Worm (Caenorhabditis elegans) whole organism, young adult: ENCODE measurements around the gene rbm-34.
A peak's percentile ranks its signal among the peaks of the same experiment; 100 is the strongest.

Experiments used
- B0019.2 ChIP-seq: fragments of 200-800 bp; sonication (Bioruptor generic); conservative IDR thresholded peaks from 2 replicates; pipeline ENCODE4 v1.3.6; 2022; ENCODE audit warnings: missing genetic modification reagents, missing genetic modification characterization, missing compliant biosample characterization
- C06A6.2 ChIP-seq: fragments of 200-800 bp; sonication (Bioruptor generic); conservative IDR thresholded peaks from 2 replicates; pipeline ENCODE4 v1.3.6; 2022; ENCODE audit warnings: missing genetic modification characterization, missing compliant biosample characterization
- F10E7.11 ChIP-seq: sonication (generic microtip); optimal IDR thresholded peaks from 2 replicates; lab custom pipeline; 2017; ENCODE audit warnings: mild to moderate bottlenecking, missing genetic modification characterization, moderate library complexity, missing compliant biosample characterization
- F33H1.4 ChIP-seq: fragments of 200-800 bp; sonication (Bioruptor generic); IDR thresholded peaks from 2 replicates; pipeline ENCODE4 v1.3.6; 2022; ENCODE audit warnings: missing genetic modification reagents, missing genetic modification characterization, missing compliant biosample characterization
- F52B5.7 ChIP-seq: sonication (generic microtip); optimal IDR thresholded peaks from 2 replicates; lab custom pipeline; 2016; ENCODE audit warnings: mild to moderate bottlenecking, missing genetic modification characterization, missing compliant biosample characterization
- F55B11.4 ChIP-seq: sonication (generic microtip); optimal IDR thresholded peaks from 2 replicates; lab custom pipeline; 2016; ENCODE audit warnings: missing compliant biosample characterization, missing genetic modification characterization, borderline replicate concordance; ENCODE audit not compliant: insufficient read depth
- K12H6.12 ChIP-seq: fragments of 200-800 bp; sonication (Bioruptor generic); optimal IDR thresholded peaks from 2 replicates; lab custom pipeline; 2018; ENCODE audit warnings: mild to moderate bottlenecking, missing genetic modification characterization, missing compliant biosample characterization
- akir-1 ChIP-seq: fragments of 200-800 bp; sonication (Bioruptor generic); optimal IDR thresholded peaks from 2 replicates; lab custom pipeline; 2018; ENCODE audit warnings: mild to moderate bottlenecking, missing genetic modification characterization, moderate library complexity, missing compliant biosample characterization
- ama-1 ChIP-seq, 3 experiments: fragments of 150-350 bp in 1 of 3; sonication (generic microtip) in 2 of 3; optimal IDR thresholded peaks; 2 replicates each; lab custom pipeline; 2014 to 2018; ENCODE audit warnings: missing biosample characterization in 2 of 3, missing genetic modification characterization in 2 of 3, missing genetic modification reagents in 2 of 3
- aptf-2 ChIP-seq: fragments of 200-800 bp; sonication (Bioruptor generic); conservative IDR thresholded peaks from 2 replicates; pipeline ENCODE4 v1.3.6; 2022; ENCODE audit warnings: missing genetic modification reagents, missing genetic modification characterization, missing compliant biosample characterization
- atf-7 ChIP-seq: sonication (generic microtip); optimal IDR thresholded peaks from 2 replicates; lab custom pipeline; 2017; ENCODE audit warnings: mild to moderate bottlenecking, missing genetic modification characterization, missing compliant biosample characterization
- athp-1 ChIP-seq: sonication (generic microtip); optimal IDR thresholded peaks from 2 replicates; lab custom pipeline; 2017; ENCODE audit warnings: mild to moderate bottlenecking, missing genetic modification characterization, missing compliant biosample characterization
- attf-3 ChIP-seq: fragments of 200-800 bp; sonication (Bioruptor generic); conservative IDR thresholded peaks from 2 replicates; pipeline ENCODE4 v1.3.6; 2022; ENCODE audit warnings: missing genetic modification reagents, missing genetic modification characterization, missing compliant biosample characterization
- attf-5 ChIP-seq: fragments of 200-800 bp; sonication (Bioruptor generic); optimal IDR thresholded peaks from 2 replicates; lab custom pipeline; 2018; ENCODE audit warnings: mild to moderate bottlenecking, missing genetic modification characterization, missing compliant biosample characterization
- bed-1 ChIP-seq: fragments of 200-800 bp; sonication (Bioruptor generic); IDR thresholded peaks from 2 replicates; pipeline ENCODE4 v1.3.6; 2022; ENCODE audit warnings: missing genetic modification reagents, missing genetic modification characterization, missing compliant biosample characterization
- ceh-100 ChIP-seq: fragments of 200-800 bp; sonication (Bioruptor generic); IDR thresholded peaks from 2 replicates; pipeline ENCODE4 v1.3.6; 2022; ENCODE audit warnings: missing genetic modification reagents, missing genetic modification characterization, missing compliant biosample characterization
- ceh-27 ChIP-seq: fragments of 200-800 bp; sonication (Bioruptor generic); optimal IDR thresholded peaks from 2 replicates; lab custom pipeline; 2018; ENCODE audit warnings: mild to moderate bottlenecking, missing genetic modification characterization, moderate library complexity, missing compliant biosample characterization
- ceh-40 ChIP-seq: fragments of 200-800 bp; sonication (Bioruptor generic); IDR thresholded peaks from 2 replicates; pipeline ENCODE4 v1.3.6; 2022; ENCODE audit warnings: missing genetic modification characterization, missing compliant biosample characterization
- ceh-79 ChIP-seq: sonication (generic microtip); optimal IDR thresholded peaks from 2 replicates; lab custom pipeline; 2017; ENCODE audit warnings: mild to moderate bottlenecking, missing genetic modification characterization, missing compliant biosample characterization
- ceh-91 ChIP-seq: fragments of 200-800 bp; sonication (Bioruptor generic); IDR thresholded peaks from 2 replicates; pipeline ENCODE4 v1.3.6; 2022; ENCODE audit warnings: missing genetic modification reagents, missing genetic modification characterization, missing compliant biosample characterization
- chd-7 ChIP-seq: sonication (generic microtip); optimal IDR thresholded peaks from 2 replicates; lab custom pipeline; 2016; ENCODE audit warnings: mild to moderate bottlenecking, missing genetic modification characterization, moderate library complexity, missing compliant biosample characterization
- dox-1 ChIP-seq: fragments of 200-800 bp; sonication (Bioruptor generic); IDR thresholded peaks from 2 replicates; pipeline ENCODE4 v1.3.6; 2022; ENCODE audit warnings: missing genetic modification reagents, missing genetic modification characterization, missing compliant biosample characterization
- dpl-1 ChIP-seq: fragments of 150-350 bp; optimal IDR thresholded peaks from 2 replicates; lab custom pipeline; 2014; ENCODE audit warnings: missing biosample characterization, missing genetic modification reagents, missing genetic modification characterization
- egrh-3 ChIP-seq: fragments of 200-800 bp; sonication (Bioruptor generic); IDR thresholded peaks from 2 replicates; pipeline ENCODE4 v1.3.6; 2022; ENCODE audit warnings: missing genetic modification reagents, missing genetic modification characterization, missing compliant biosample characterization
- fkh-3 ChIP-seq: sonication (generic microtip); optimal IDR thresholded peaks from 2 replicates; lab custom pipeline; 2016; ENCODE audit warnings: mild to moderate bottlenecking, missing genetic modification characterization, missing compliant biosample characterization
- gei-17 ChIP-seq: fragments of 200-800 bp; sonication (Bioruptor generic); optimal IDR thresholded peaks from 2 replicates; lab custom pipeline; 2018; ENCODE audit warnings: mild to moderate bottlenecking, missing genetic modification characterization, missing compliant biosample characterization
- him-1 ChIP-seq: sonication (generic microtip); optimal IDR thresholded peaks from 2 replicates; lab custom pipeline; 2016; ENCODE audit warnings: missing genotype, missing genetic modification reagents, missing genetic modification characterization, missing compliant biosample characterization
- hlh-26 ChIP-seq: fragments of 200-800 bp; sonication (Bioruptor generic); conservative IDR thresholded peaks from 2 replicates; pipeline ENCODE4 v1.3.6; 2022; ENCODE audit warnings: missing genetic modification reagents, missing genetic modification characterization, missing compliant biosample characterization
- hsf-1 ChIP-seq: fragments of 200-800 bp; sonication (Bioruptor generic); IDR thresholded peaks from 2 replicates; pipeline ENCODE4 v1.3.6; 2022; ENCODE audit warnings: missing genetic modification reagents, missing genetic modification characterization, missing compliant biosample characterization
- lin-35 ChIP-seq, 3 experiments: fragments of 150-350 bp in 2 of 3; sonication (generic microtip) in 1 of 3; optimal IDR thresholded peaks; 2 replicates each; lab custom pipeline; 2014 to 2018; ENCODE audit warnings: missing biosample characterization in 3 of 3, missing genetic modification characterization in 3 of 3, missing genetic modification reagents in 3 of 3
- lin-54 ChIP-seq: fragments of 200-800 bp; sonication (Bioruptor generic); optimal IDR thresholded peaks from 2 replicates; lab custom pipeline; 2018; ENCODE audit warnings: mild to moderate bottlenecking, missing genetic modification characterization, missing compliant biosample characterization
- lsl-1 ChIP-seq: fragments of 200-800 bp; sonication (Bioruptor generic); optimal IDR thresholded peaks from 2 replicates; lab custom pipeline; 2018; ENCODE audit warnings: mild to moderate bottlenecking, missing genetic modification characterization, moderate library complexity, missing compliant biosample characterization
- lsy-27 ChIP-seq: sonication (generic microtip); optimal IDR thresholded peaks from 2 replicates; lab custom pipeline; 2017; ENCODE audit warnings: missing genetic modification characterization, mild to moderate bottlenecking, missing compliant biosample characterization, antibody characterized with exemption, missing genotype, borderline replicate concordance; ENCODE audit not compliant: insufficient read depth
- madf-10 ChIP-seq: sonication (generic microtip); optimal IDR thresholded peaks from 2 replicates; lab custom pipeline; 2016; ENCODE audit warnings: mild to moderate bottlenecking, missing genetic modification characterization, missing compliant biosample characterization
- madf-3 ChIP-seq: fragments of 200-800 bp; sonication (Bioruptor generic); IDR thresholded peaks from 2 replicates; pipeline ENCODE4 v1.3.6; 2022; ENCODE audit warnings: missing genetic modification reagents, missing genetic modification characterization, missing compliant biosample characterization
- madf-6 ChIP-seq: fragments of 200-800 bp; sonication (Bioruptor generic); IDR thresholded peaks from 2 replicates; pipeline ENCODE4 v1.3.6; 2022; ENCODE audit warnings: missing genetic modification reagents, missing genetic modification characterization, missing compliant biosample characterization
- madf-8 ChIP-seq: fragments of 200-800 bp; sonication (Bioruptor generic); conservative IDR thresholded peaks from 2 replicates; pipeline ENCODE4 v1.3.6; 2022; ENCODE audit warnings: missing genetic modification reagents, missing genetic modification characterization, missing compliant biosample characterization
- mcd-1 ChIP-seq: fragments of 200-800 bp; sonication (Bioruptor generic); IDR thresholded peaks from 2 replicates; pipeline ENCODE4 v1.3.6; 2022; ENCODE audit warnings: missing genetic modification reagents, missing genetic modification characterization, missing compliant biosample characterization
- mel-28 ChIP-seq: sonication (generic microtip); optimal IDR thresholded peaks from 2 replicates; lab custom pipeline; 2016; ENCODE audit warnings: borderline replicate concordance, mild to moderate bottlenecking, missing genetic modification characterization, missing compliant biosample characterization
- mes-4 ChIP-seq: sonication (generic microtip); optimal IDR thresholded peaks from 2 replicates; lab custom pipeline; 2016; ENCODE audit warnings: missing genotype, missing genetic modification characterization, missing compliant biosample characterization
- nfya-2 ChIP-seq: fragments of 200-800 bp; sonication (Bioruptor generic); IDR thresholded peaks from 2 replicates; pipeline ENCODE4 v1.3.6; 2022; ENCODE audit warnings: missing genetic modification reagents, missing genetic modification characterization, missing compliant biosample characterization
- nfyb-1 ChIP-seq: fragments of 200-800 bp; sonication (Bioruptor generic); IDR thresholded peaks from 2 replicates; pipeline ENCODE4 v1.3.6; 2022; ENCODE audit warnings: missing genetic modification reagents, missing genetic modification characterization, missing compliant biosample characterization
- nhr-27 ChIP-seq: fragments of 200-800 bp; sonication (Bioruptor generic); optimal IDR thresholded peaks from 2 replicates; lab custom pipeline; 2018; ENCODE audit warnings: mild to moderate bottlenecking, missing genetic modification characterization, moderate library complexity, missing compliant biosample characterization
- pbrm-1 ChIP-seq: fragments of 200-800 bp; sonication (Bioruptor generic); IDR thresholded peaks from 2 replicates; pipeline ENCODE4 v1.3.6; 2022; ENCODE audit warnings: missing genetic modification reagents, missing genetic modification characterization, missing compliant biosample characterization
- pha-4 ChIP-seq: fragments of 150-350 bp; sonication (generic microtip); optimal IDR thresholded peaks from 2 replicates; lab custom pipeline; 2014; ENCODE audit warnings: missing biosample characterization, missing genetic modification reagents, missing genetic modification characterization
- sdz-38 ChIP-seq: sonication (generic microtip); optimal IDR thresholded peaks from 2 replicates; lab custom pipeline; 2016; ENCODE audit warnings: missing genotype, missing genetic modification characterization, missing compliant biosample characterization
- snpc-4 ChIP-seq, 5 experiments: fragments of 150-350 bp in 1 of 5; sonication (generic microtip) in 4 of 5; optimal IDR thresholded peaks; 2 replicates each; lab custom pipeline; 2014 to 2018; ENCODE audit warnings: missing genetic modification characterization in 5 of 5, missing biosample characterization in 3 of 5, antibody characterized with exemption in 2 of 5, mild to moderate bottlenecking in 2 of 5, missing compliant biosample characterization in 2 of 5, missing genotype in 2 of 5, moderate library complexity in 2 of 5, missing genetic modification reagents in 1 of 5
- ztf-18 ChIP-seq: sonication (generic microtip); optimal IDR thresholded peaks from 2 replicates; lab custom pipeline; 2016; ENCODE audit warnings: missing genotype, mild to moderate bottlenecking, missing genetic modification characterization, missing compliant biosample characterization

rbm-34 gene

DNA sequence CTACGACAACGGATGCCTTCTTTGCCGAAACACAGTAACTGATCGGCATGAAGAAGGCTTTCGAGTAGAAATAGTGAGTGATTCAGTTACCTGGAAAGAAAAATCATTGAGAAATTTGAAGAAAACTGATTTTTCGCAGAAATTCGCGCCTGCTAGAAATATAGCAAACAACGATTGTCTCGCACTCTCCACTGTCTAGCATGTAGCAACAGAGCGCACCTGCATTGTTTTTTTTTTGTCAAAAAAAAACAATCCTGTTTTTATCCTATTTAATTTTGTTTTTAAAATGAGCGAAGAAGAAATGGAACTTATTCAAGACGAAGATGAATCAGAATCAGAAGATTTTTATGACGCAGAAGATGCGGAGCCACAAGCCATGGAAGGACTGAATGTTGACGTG is 35.9 kb downstream of the rbm-34 start, which contains the start of the genes ddb-1 and M18.6 (continued):
- no peak for TF ChIP-seq mes-4 (tag; lab: Kevin White, UChicago)
- no peak; the same call in 1 of the 2 replicates for TF ChIP-seq dox-1 (GFP tag; lab: Robert Waterston, UW)
- TF ChIP-seq lin-54 (GFP tag; lab: Kevin White, UChicago), result peak; percentile 15
- TF ChIP-seq hlh-26 (GFP tag; lab: Robert Waterston, UW), result no peak
- TF ChIP-seq F10E7.11, result no peak
- peak; percentile 57; the same call in 1 of the 2 replicates for TF ChIP-seq madf-6
- no peak for TF ChIP-seq aptf-2 (GFP tag; lab: Robert Waterston, UW)
- no peak for TF ChIP-seq gei-17 (GFP tag; lab: Kevin White, UChicago)
- TF ChIP-seq nfyb-1 (GFP tag; lab: Robert Waterston, UW), result no peak
- TF ChIP-seq lsy-27 (tag; lab: Kevin White, UChicago), result no peak
- no peak for TF ChIP-seq egrh-3 (GFP tag; lab: Robert Waterston, UW)
- TF ChIP-seq ceh-91, result no peak
- no peak for TF ChIP-seq C06A6.2 (GFP tag; lab: Robert Waterston, UW)
- TF ChIP-seq akir-1 (GFP tag; lab: Kevin White, UChicago), result no peak
- TF ChIP-seq ztf-18 (tag; lab: Kevin White, UChicago), result no peak
- TF ChIP-seq sdz-38 (tag; lab: Kevin White, UChicago), result no peak
- TF ChIP-seq chd-7 (tag; lab: Kevin White, UChicago), result no peak
- TF ChIP-seq F55B11.4 (tag; lab: Kevin White, UChicago), result no peak
- TF ChIP-seq dpl-1 (GFP tag; lab: Kevin White, UChicago), result peak; percentile 56
- TF ChIP-seq madf-8 (GFP tag; lab: Robert Waterston, UW), result peak; percentile 42; the same call in 1 of the 2 replicates
- TF ChIP-seq atf-7 (tag; lab: Kevin White, UChicago), result no peak
- no peak for TF ChIP-seq K12H6.12 (tag; lab: Kevin White, UChicago)
- TF ChIP-seq fkh-3 (tag; lab: Kevin White, UChicago), result no peak
- peak; percentile 72 for TF ChIP-seq mcd-1
- no peak for TF ChIP-seq mel-28 (tag; lab: Kevin White, UChicago)
- no peak for TF ChIP-seq ceh-40 (GFP tag; lab: Robert Waterston, UW)
- TF ChIP-seq ceh-27, result no peak
- no peak for TF ChIP-seq pbrm-1 (GFP tag; lab: Robert Waterston, UW)
- no peak for TF ChIP-seq snpc-4 (GFP tag; optimal IDR thresholded peaks at IDR 0.05; lab: Kevin White, UChicago)
- TF ChIP-seq snpc-4 (tag; optimal IDR thresholded peaks at IDR 0.05; lab: Kevin White, UChicago), result peak in 2 of 4 experiments; percentile 33 to 42
- no peak for TF ChIP-seq madf-10 (tag; lab: Kevin White, UChicago)
- no peak for TF ChIP-seq nfya-2 (GFP tag; lab: Robert Waterston, UW)
- TF ChIP-seq nhr-27 (tag; lab: Kevin White, UChicago), result no peak
- no peak for TF ChIP-seq him-1 (tag; lab: Kevin White, UChicago)
- TF ChIP-seq ama-1 (optimal IDR thresholded peaks at IDR 0.05; lab: Kevin White, UChicago), result no peak
- no peak for TF ChIP-seq ama-1 (GFP tag; optimal IDR thresholded peaks at IDR 0.05; lab: Kevin White, UChicago)
- TF ChIP-seq lin-35 (GFP tag; optimal IDR thresholded peaks at IDR 0.05; lab: Kevin White, UChicago), result peak in 1 of 3 experiments; percentile 28
- no peak for TF ChIP-seq bed-1 (GFP tag; lab: Robert Waterston, UW)
- TF ChIP-seq F52B5.7, result no peak
- peak; percentile 47; the same call in 1 of the 2 replicates for TF ChIP-seq F33H1.4 (GFP tag; lab: Robert Waterston, UW)
- no peak for TF ChIP-seq ceh-79 (tag; lab: Kevin White, UChicago)
- no peak for TF ChIP-seq B0019.2 (GFP tag; lab: Robert Waterston, UW)
- peak; percentile 67; the same call in 1 of the 2 replicates for TF ChIP-seq madf-3 (GFP tag; lab: Robert Waterston, UW)
- peak; percentile 43 for TF ChIP-seq attf-5 (GFP tag; lab: Kevin White, UChicago)
- no peak for TF ChIP-seq ceh-100 (GFP tag; lab: Robert Waterston, UW)
- TF ChIP-seq lsl-1 (GFP tag; lab: Kevin White, UChicago), result peak; percentile 52
- TF ChIP-seq hsf-1 (GFP tag; lab: Robert Waterston, UW), result no peak
- TF ChIP-seq pha-4 (tag; lab: Kevin White, UChicago), result no peak
- TF ChIP-seq athp-1 (tag; lab: Kevin White, UChicago), result no peak
- TF ChIP-seq attf-3 (GFP tag; lab: Robert Waterston, UW), result no peak
